Worm (Caenorhabditis elegans): ENCODE results near the gene Y38H6C.13.

ce11 chrV:20556260-20556659, 28.7 kb downstream of the Y38H6C.13 start, which contains the start of gene Y38H6C.23:
- TF ChIP-seq R02D3.7 (tag; optimal IDR thresholded peaks at IDR 0.05) (no peak), nhr-237 (tag; optimal IDR thresholded peaks at IDR 0.05) (no peak), ama-1 (optimal IDR thresholded peaks at IDR 0.05) (no peak), lin-11 (tag; optimal IDR thresholded peaks at IDR 0.05) (no peak), mdl-1 (tag; optimal IDR thresholded peaks at IDR 0.05) (no peak), fos-1 (tag; optimal IDR thresholded peaks at IDR 0.05) (no peak), elt-1 (tag; optimal IDR thresholded peaks at IDR 0.05) (no peak), nhr-23 (tag; optimal IDR thresholded peaks at IDR 0.05) (no peak), lin-39 (tag; optimal IDR thresholded peaks at IDR 0.05) (no peak), sma-9 (GFP tag; optimal IDR thresholded peaks at IDR 0.05) (no peak), sma-9 (tag; optimal IDR thresholded peaks at IDR 0.05) (no peak), mab-5 (tag; optimal IDR thresholded peaks at IDR 0.05) (no peak), ztf-1 (GFP tag; conservative IDR thresholded peaks at IDR 0.05) (no peak)
